Worm (Caenorhabditis elegans) whole organism, L2 larva: ENCODE measurements around the gene Y57G11C.38.

Source experiments
- C34F6.9 ChIP-seq: fragments of 150-350 bp; optimal IDR thresholded peaks from 2 replicates; lab custom pipeline; 2014; ENCODE audit warnings: missing biosample characterization, missing genetic modification characterization
- F13H6.1 ChIP-seq: sonication (generic microtip); optimal IDR thresholded peaks from 2 replicates; lab custom pipeline; 2016; ENCODE audit warnings: missing genetic modification characterization, missing compliant biosample characterization
- R02D3.7 ChIP-seq: fragments of 150-350 bp; optimal IDR thresholded peaks from 2 replicates; lab custom pipeline; 2014; ENCODE audit warnings: missing biosample characterization, missing genetic modification characterization
- Y55F3AM.14 ChIP-seq: fragments of 200-800 bp; sonication (Bioruptor generic); optimal IDR thresholded peaks from 2 replicates; lab custom pipeline; 2018; ENCODE audit warnings: mild to moderate bottlenecking, missing genetic modification characterization, missing compliant biosample characterization
- ZK546.5 ChIP-seq: sonication (generic microtip); optimal IDR thresholded peaks from 2 replicates; lab custom pipeline; 2017; ENCODE audit warnings: missing biosample characterization, missing genetic modification characterization
- alr-1 ChIP-seq: fragments of 150-350 bp; optimal IDR thresholded peaks from 2 replicates; lab custom pipeline; 2014; ENCODE audit warnings: missing biosample characterization, missing genetic modification characterization
- aly-2 ChIP-seq: fragments of 150-350 bp; optimal IDR thresholded peaks from 2 replicates; lab custom pipeline; 2014; ENCODE audit warnings: missing biosample characterization, missing genetic modification characterization
- ama-1 ChIP-seq: fragments of 150-350 bp; optimal IDR thresholded peaks from 2 replicates; lab custom pipeline; 2018; ENCODE audit warnings: inconsistent platforms
- blmp-1 ChIP-seq: sonication (generic microtip); optimal IDR thresholded peaks from 2 replicates; lab custom pipeline; 2017; ENCODE audit warnings: missing genetic modification characterization, mild to moderate bottlenecking, missing compliant biosample characterization, antibody characterized with exemption, moderate library complexity; ENCODE audit not compliant: insufficient read depth
- ceh-16 ChIP-seq: fragments of 150-350 bp; optimal IDR thresholded peaks from 2 replicates; lab custom pipeline; 2014; ENCODE audit warnings: missing biosample characterization, missing genetic modification characterization
- ceh-82 ChIP-seq: fragments of 150-350 bp; optimal IDR thresholded peaks from 2 replicates; lab custom pipeline; 2014; ENCODE audit warnings: missing biosample characterization, missing genetic modification characterization
- crh-2 ChIP-seq: sonication (generic microtip); optimal IDR thresholded peaks from 2 replicates; lab custom pipeline; 2017; ENCODE audit warnings: missing biosample characterization, missing genetic modification characterization
- dmd-4 ChIP-seq: sonication (generic microtip); optimal IDR thresholded peaks from 2 replicates; lab custom pipeline; 2017; ENCODE audit warnings: missing biosample characterization, missing genetic modification characterization
- egl-27 ChIP-seq: sonication (generic microtip); optimal IDR thresholded peaks from 3 replicates; lab custom pipeline; 2017; ENCODE audit warnings: missing biosample characterization, missing genetic modification reagents, missing genetic modification characterization
- elt-1 ChIP-seq: fragments of 150-350 bp; optimal IDR thresholded peaks from 2 replicates; lab custom pipeline; 2014; ENCODE audit warnings: missing biosample characterization, missing genetic modification characterization
- elt-3 ChIP-seq: sonication (generic microtip); optimal IDR thresholded peaks from 2 replicates; lab custom pipeline; 2017; ENCODE audit warnings: missing biosample characterization, missing genetic modification characterization
- fos-1 ChIP-seq: fragments of 150-350 bp; optimal IDR thresholded peaks from 2 replicates; lab custom pipeline; 2014; ENCODE audit warnings: missing biosample characterization, missing genetic modification characterization
- gmeb-1 ChIP-seq: fragments of 150-350 bp; optimal IDR thresholded peaks from 2 replicates; lab custom pipeline; 2014; ENCODE audit warnings: missing biosample characterization, missing genetic modification characterization
- lin-13 ChIP-seq: fragments of 150-350 bp; optimal IDR thresholded peaks from 2 replicates; lab custom pipeline; 2014; ENCODE audit warnings: missing biosample characterization, missing genetic modification reagents, missing genetic modification characterization
- lin-39 ChIP-seq: fragments of 150-350 bp; optimal IDR thresholded peaks from 2 replicates; lab custom pipeline; 2014; ENCODE audit warnings: missing biosample characterization, missing genetic modification reagents, missing genetic modification characterization
- lsy-2 ChIP-seq, 2 experiments: fragments of 150-350 bp in 1 of 2; sonication (generic microtip) in 1 of 2; optimal IDR thresholded peaks; 2 replicates each; lab custom pipeline; 2014 to 2017; ENCODE audit warnings: missing biosample characterization in 2 of 2, missing genetic modification characterization in 2 of 2
- mab-5 ChIP-seq: fragments of 150-350 bp; optimal IDR thresholded peaks from 2 replicates; lab custom pipeline; 2014; ENCODE audit warnings: missing biosample characterization, missing genetic modification characterization
- mbf-1 ChIP-seq: sonication (generic microtip); optimal IDR thresholded peaks from 2 replicates; lab custom pipeline; 2017; ENCODE audit warnings: missing biosample characterization, missing genetic modification characterization
- mdl-1 ChIP-seq, 2 experiments: fragments of 150-350 bp in 1 of 2; sonication (generic microtip) in 1 of 2; optimal IDR thresholded peaks; 2 replicates each; lab custom pipeline; 2017; ENCODE audit warnings: missing biosample characterization in 2 of 2, missing genetic modification characterization in 2 of 2
- nhr-10 ChIP-seq: sonication (generic microtip); optimal IDR thresholded peaks from 2 replicates; lab custom pipeline; 2017; ENCODE audit warnings: missing biosample characterization, missing genetic modification characterization
- nhr-11 ChIP-seq: fragments of 150-350 bp; optimal IDR thresholded peaks from 2 replicates; lab custom pipeline; 2014; ENCODE audit warnings: missing biosample characterization, missing genetic modification characterization
- nhr-12 ChIP-seq: fragments of 150-350 bp; optimal IDR thresholded peaks from 2 replicates; lab custom pipeline; 2014; ENCODE audit warnings: missing biosample characterization, missing genetic modification characterization
- nhr-129 ChIP-seq: fragments of 150-350 bp; optimal IDR thresholded peaks from 2 replicates; lab custom pipeline; 2014; ENCODE audit warnings: missing biosample characterization, missing genetic modification characterization
- nhr-21 ChIP-seq: fragments of 150-350 bp; optimal IDR thresholded peaks from 2 replicates; lab custom pipeline; 2014; ENCODE audit warnings: missing biosample characterization, missing genetic modification characterization
- nhr-23 ChIP-seq: fragments of 150-350 bp; optimal IDR thresholded peaks from 2 replicates; lab custom pipeline; 2014; ENCODE audit warnings: missing biosample characterization, missing genetic modification reagents, missing genetic modification characterization
- nhr-237 ChIP-seq: fragments of 150-350 bp; optimal IDR thresholded peaks from 2 replicates; lab custom pipeline; 2014; ENCODE audit warnings: missing biosample characterization, missing genetic modification characterization
- nhr-25 ChIP-seq: fragments of 150-350 bp; sonication (generic microtip); optimal IDR thresholded peaks from 3 replicates; lab custom pipeline; 2014; ENCODE audit warnings: missing biosample characterization, missing genetic modification characterization
- nhr-6 ChIP-seq: fragments of 150-350 bp; optimal IDR thresholded peaks from 2 replicates; lab custom pipeline; 2014; ENCODE audit warnings: missing biosample characterization, missing genetic modification characterization
- peb-1 ChIP-seq: fragments of 150-350 bp; optimal IDR thresholded peaks from 2 replicates; lab custom pipeline; 2014; ENCODE audit warnings: missing biosample characterization, missing genetic modification characterization
- sem-4 ChIP-seq: fragments of 150-350 bp; optimal IDR thresholded peaks from 2 replicates; lab custom pipeline; 2014; ENCODE audit warnings: missing biosample characterization, missing genetic modification reagents, missing genetic modification characterization
- skn-1 ChIP-seq: sonication (generic microtip); optimal IDR thresholded peaks from 2 replicates; lab custom pipeline; 2017; ENCODE audit warnings: missing biosample characterization, missing genetic modification characterization
- sma-3 ChIP-seq: sonication (generic microtip); optimal IDR thresholded peaks from 2 replicates; lab custom pipeline; 2016; ENCODE audit warnings: missing genetic modification reagents, missing genetic modification characterization, missing compliant biosample characterization
- sma-9 ChIP-seq, 2 experiments: fragments of 150-350 bp in 1 of 2; sonication (generic microtip) in 1 of 2; optimal IDR thresholded peaks; 2 replicates each; lab custom pipeline; 2014 to 2016; ENCODE audit warnings: missing genetic modification characterization in 2 of 2, mild to moderate bottlenecking in 1 of 2, missing biosample characterization in 1 of 2, missing compliant biosample characterization in 1 of 2, missing genetic modification reagents in 1 of 2, moderate library complexity in 1 of 2
- unc-39 ChIP-seq: fragments of 150-350 bp; optimal IDR thresholded peaks from 2 replicates; lab custom pipeline; 2014; ENCODE audit warnings: missing biosample characterization, missing genetic modification characterization
- unc-55 ChIP-seq: fragments of 150-350 bp; sonication (generic microtip); optimal IDR thresholded peaks from 3 replicates; lab custom pipeline; 2014; ENCODE audit warnings: missing biosample characterization, missing genetic modification reagents, missing genetic modification characterization
- unc-62 ChIP-seq: fragments of 150-350 bp; optimal IDR thresholded peaks from 2 replicates; lab custom pipeline; 2014; ENCODE audit warnings: missing biosample characterization, missing genetic modification reagents, missing genetic modification characterization
- zag-1 ChIP-seq: fragments of 150-350 bp; optimal IDR thresholded peaks from 2 replicates; lab custom pipeline; 2014; ENCODE audit warnings: missing biosample characterization, missing genetic modification characterization
- ztf-1 ChIP-seq: fragments of 200-800 bp; sonication (Bioruptor generic); conservative IDR thresholded peaks from 2 replicates; pipeline ENCODE4 v1.3.6; 2022; ENCODE audit warnings: missing genetic modification characterization, missing compliant biosample characterization
- ztf-11 ChIP-seq: sonication (generic microtip); optimal IDR thresholded peaks from 2 replicates; lab custom pipeline; 2017; ENCODE audit warnings: missing biosample characterization, missing genetic modification characterization
- ztf-4 ChIP-seq: fragments of 150-350 bp; optimal IDR thresholded peaks from 2 replicates; lab custom pipeline; 2014; ENCODE audit warnings: missing biosample characterization, missing genetic modification characterization

Gene Y57G11C.38

ce11 chrIV:14864529-14864928, 2.3 kb downstream of the Y57G11C.38 start:
- TF ChIP-seq mdl-1 (tag; optimal IDR thresholded peaks at IDR 0.05; lab: Kevin White, UChicago) (no peak), nhr-23 (tag; lab: Kevin White, UChicago) (no peak), peb-1 (no peak), mbf-1 (tag; lab: Kevin White, UChicago) (no peak), zag-1 (tag; lab: Kevin White, UChicago) (no peak), nhr-129 (tag; lab: Kevin White, UChicago) (no peak), egl-27 (no peak)

ce11 chrIV:14868560-14868959, 6.3 kb downstream of the Y57G11C.38 start:
- TF ChIP-seq lin-39 (tag; lab: Kevin White, UChicago) (no peak), ceh-82 (tag; lab: Kevin White, UChicago) (no peak), nhr-12 (tag; lab: Kevin White, UChicago) (no peak), unc-39 (no peak), nhr-237 (tag; lab: Kevin White, UChicago) (no peak), nhr-129 (tag; lab: Kevin White, UChicago) (no peak), ztf-1 (GFP tag; lab: Robert Waterston, UW) (no peak), fos-1 (tag; lab: Kevin White, UChicago) (no peak), Y55F3AM.14 (no peak), blmp-1 (tag; lab: Kevin White, UChicago) (no peak), nhr-21 (tag; lab: Kevin White, UChicago) (no peak), ztf-11 (tag; lab: Kevin White, UChicago) (no peak), nhr-6 (tag; lab: Kevin White, UChicago) (no peak), mab-5 (tag; lab: Kevin White, UChicago) (no peak), dmd-4 (no peak), unc-55 (no peak), ceh-16 (tag; lab: Kevin White, UChicago) (no peak), R02D3.7 (tag; lab: Kevin White, UChicago) (no peak), lsy-2 (tag; optimal IDR thresholded peaks at IDR 0.05; lab: Kevin White, UChicago) (no peak)
- TF ChIP-seq, all 48 proteins: peak for 0

ce11 chrIV:14869844-14870433, 7.7 kb downstream of the Y57G11C.38 start:
- TF ChIP-seq elt-3 (tag; lab: Kevin White, UChicago) (no peak), nhr-129 (tag; lab: Kevin White, UChicago) (peak; percentile 71), nhr-25 (tag; lab: Kevin White, UChicago) (peak; percentile 51), peb-1 (no peak), skn-1 (no peak), sma-3 (GFP tag; lab: Kevin White, UChicago) (peak; percentile 69), sem-4 (tag; lab: Kevin White, UChicago) (peak; percentile 30), egl-27 (peak; percentile 26), ztf-4 (tag; lab: Kevin White, UChicago) (no peak), fos-1 (tag; lab: Kevin White, UChicago) (no peak), sma-9 (GFP tag; optimal IDR thresholded peaks at IDR 0.05; lab: Kevin White, UChicago) (peak; percentile 30), sma-9 (tag; optimal IDR thresholded peaks at IDR 0.05; lab: Kevin White, UChicago) (no peak), gmeb-1 (tag; lab: Kevin White, UChicago) (peak; percentile 16), nhr-21 (tag; lab: Kevin White, UChicago) (peak; percentile 82), dmd-4 (no peak), mdl-1 (tag; optimal IDR thresholded peaks at IDR 0.05; lab: Kevin White, UChicago) (no peak)

ce11 chrIV:14872320-14872719, 10.1 kb downstream of the Y57G11C.38 start:
- TF ChIP-seq unc-62 (GFP tag; lab: Kevin White, UChicago), result no peak
- TF ChIP-seq nhr-6 (tag; lab: Kevin White, UChicago), result no peak
- no peak for TF ChIP-seq nhr-12 (tag; lab: Kevin White, UChicago)
- TF ChIP-seq skn-1, result no peak
- TF ChIP-seq mbf-1 (tag; lab: Kevin White, UChicago), result no peak
- TF ChIP-seq ceh-16 (tag; lab: Kevin White, UChicago), result peak; percentile 10
- peak; percentile 89 for TF ChIP-seq F13H6.1 (tag; lab: Kevin White, UChicago)
- no peak for TF ChIP-seq aly-2 (tag; lab: Kevin White, UChicago)
- no peak for TF ChIP-seq ama-1
- peak; percentile 64 for TF ChIP-seq egl-27
- peak; percentile 30 for TF ChIP-seq C34F6.9
- TF ChIP-seq dmd-4, result no peak
- TF ChIP-seq nhr-10 (tag; lab: Kevin White, UChicago), result no peak
- TF ChIP-seq ZK546.5, result no peak
- TF ChIP-seq nhr-11, result no peak
- TF ChIP-seq nhr-129 (tag; lab: Kevin White, UChicago), result peak; percentile 90
- no peak for TF ChIP-seq nhr-23 (tag; lab: Kevin White, UChicago)
- no peak for TF ChIP-seq elt-3 (tag; lab: Kevin White, UChicago)
- peak; percentile 19 for TF ChIP-seq crh-2 (tag; lab: Kevin White, UChicago)
- no peak for TF ChIP-seq alr-1 (tag; lab: Kevin White, UChicago)
- peak in 1 of 2 experiments; percentile 36 for TF ChIP-seq lsy-2 (tag; optimal IDR thresholded peaks at IDR 0.05; lab: Kevin White, UChicago)
- peak; percentile 77 for TF ChIP-seq nhr-21 (tag; lab: Kevin White, UChicago)
- no peak for TF ChIP-seq zag-1 (tag; lab: Kevin White, UChicago)
- no peak for TF ChIP-seq R02D3.7 (tag; lab: Kevin White, UChicago)
- TF ChIP-seq elt-1 (tag; lab: Kevin White, UChicago), result no peak
- TF ChIP-seq peb-1, result no peak
- TF ChIP-seq lin-13, result peak; percentile 2
- TF ChIP-seq fos-1 (tag; lab: Kevin White, UChicago), result peak; percentile 64
- no peak for TF ChIP-seq ztf-1 (GFP tag; lab: Robert Waterston, UW)
